Worm (Caenorhabditis elegans): ENCODE measurements around the gene cal-4.
A peak's percentile ranks its signal among the peaks of the same experiment; 100 is the strongest.

DNA sequence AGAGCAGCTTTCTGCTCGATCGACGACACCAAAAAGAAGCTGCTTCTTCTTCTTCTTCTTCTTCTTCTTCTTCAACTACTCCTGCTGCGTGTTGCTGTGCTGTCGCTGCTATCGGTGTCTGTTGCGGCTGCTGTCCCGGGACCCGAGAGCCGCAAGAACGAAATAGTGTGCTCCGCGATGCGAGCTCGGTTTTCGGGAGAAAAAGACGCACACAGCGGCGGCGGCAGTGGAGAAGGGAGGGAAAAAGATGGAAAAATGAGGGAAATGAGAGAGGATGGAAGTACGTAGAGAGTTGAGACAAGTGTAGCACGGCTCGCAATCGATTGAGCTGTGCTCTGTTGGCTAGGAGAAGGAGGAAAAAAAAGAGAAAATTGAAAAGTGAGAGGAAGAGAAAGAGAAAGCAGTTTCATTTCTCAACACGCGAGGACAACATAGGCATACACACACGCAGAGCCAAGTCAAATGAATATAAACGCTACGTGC lies 17.4 kb upstream of the cal-4 start:
- TF ChIP-seq ama-1 (optimal IDR thresholded peaks at IDR 0.05) (no peak), tra-4 (tag; optimal IDR thresholded peaks at IDR 0.05) (no peak), flt-1 (GFP tag; IDR thresholded peaks at IDR 0.05) (no peak), hmg-4 (GFP tag; optimal IDR thresholded peaks at IDR 0.05) (peak; percentile 45), sea-1 (GFP tag; conservative IDR thresholded peaks at IDR 0.05) (no peak), ceh-13 (GFP tag; optimal IDR thresholded peaks at IDR 0.05) (no peak), hmbx-1 (tag; optimal IDR thresholded peaks at IDR 0.05) (no peak), tbx-37 (GFP tag; conservative IDR thresholded peaks at IDR 0.05) (no peak), aly-1 (tag; optimal IDR thresholded peaks at IDR 0.05) (no peak), ets-7 (tag; optimal IDR thresholded peaks at IDR 0.05) (no peak), tbx-11 (GFP tag; IDR thresholded peaks at IDR 0.05) (no peak), B0310.2 (tag; optimal IDR thresholded peaks at IDR 0.05) (no peak), hnd-1 (tag; optimal IDR thresholded peaks at IDR 0.05) (no peak), F13C5.2 (tag; optimal IDR thresholded peaks at IDR 0.05) (peak; percentile 49)
